Fruit fly (Drosophila melanogaster) Kc167 (cell line): ENCODE measurements around the gene Oseg1.

Source experiments
- Myc ChIP-seq: fragments of >200 bp; optimal IDR thresholded peaks from 2 replicates; lab custom pipeline; 2017; ENCODE audit warnings: missing external identifiers
- Sin3A ChIP-seq: fragments of >200 bp; optimal IDR thresholded peaks from 2 replicates; lab custom pipeline; 2018; ENCODE audit warnings: missing external identifiers
- h ChIP-seq: fragments of >200 bp; optimal IDR thresholded peaks from 3 replicates; lab custom pipeline; 2018; ENCODE audit warnings: missing external identifiers
- insv ChIP-seq: fragments of >200 bp; optimal IDR thresholded peaks from 3 replicates; lab custom pipeline; 2018; ENCODE audit warnings: missing external identifiers
- psq ChIP-seq: fragments of >200 bp; optimal IDR thresholded peaks from 2 replicates; lab custom pipeline; 2017; ENCODE audit warnings: missing external identifiers
- ttk ChIP-seq: sonication (Bioruptor generic); optimal IDR thresholded peaks from 2 replicates; lab custom pipeline; 2017; ENCODE audit warnings: missing external identifiers

DNA sequence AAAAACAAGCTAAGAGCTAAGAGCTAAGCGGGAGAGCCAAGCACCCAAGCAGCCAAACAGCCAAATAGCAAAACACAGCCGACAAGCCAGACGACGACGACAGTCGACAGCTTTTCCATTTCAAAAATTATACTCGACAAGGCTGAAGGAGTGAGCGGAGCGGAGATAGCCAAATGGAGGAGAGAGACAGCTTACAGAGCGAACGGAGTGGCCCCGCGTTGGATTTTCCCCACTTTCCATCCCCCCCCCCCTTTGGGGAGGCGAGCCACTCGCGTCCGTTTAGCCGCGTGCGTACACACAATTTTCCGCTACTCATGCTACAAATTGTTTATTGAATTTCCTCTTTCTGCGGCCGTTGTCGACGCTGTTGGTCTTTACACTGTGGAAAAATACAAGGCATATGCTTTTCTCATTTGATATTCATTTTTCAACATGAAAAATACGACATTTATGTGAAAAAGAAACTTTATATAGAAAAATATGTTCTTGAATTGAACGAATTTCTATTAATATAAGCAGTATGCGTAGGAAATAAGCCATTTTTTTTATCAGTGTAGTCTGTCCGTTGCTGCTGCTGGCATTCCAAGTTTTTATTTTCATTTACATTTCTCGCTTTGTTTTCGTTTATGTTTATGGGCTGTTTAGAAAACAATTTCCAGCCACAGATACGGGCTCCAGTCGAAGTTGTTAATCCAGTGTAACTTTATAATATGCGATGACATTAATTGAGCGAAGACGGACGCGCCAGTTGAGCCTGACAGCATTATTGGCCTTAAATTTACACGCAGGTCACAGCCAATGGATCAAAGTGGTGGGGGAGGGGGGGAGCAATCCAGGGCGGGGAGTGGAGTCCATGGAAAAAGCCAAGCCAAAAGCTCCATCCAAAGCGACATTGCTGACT lies 45.5 kb upstream of the Oseg1 start:
- TF ChIP-seq Myc (lab: Kevin White, UChicago): no peak
- no peak for TF ChIP-seq psq (lab: Kevin White, UChicago)
- TF ChIP-seq h (lab: Kevin White, UChicago): no peak
- TF ChIP-seq Sin3A (lab: Kevin White, UChicago): no peak
- TF ChIP-seq insv (lab: Kevin White, UChicago): no peak
- no peak for TF ChIP-seq ttk (lab: Kevin White, UChicago)
